Fruit fly (Drosophila melanogaster): ENCODE results near the gene CG7903.

DNA sequence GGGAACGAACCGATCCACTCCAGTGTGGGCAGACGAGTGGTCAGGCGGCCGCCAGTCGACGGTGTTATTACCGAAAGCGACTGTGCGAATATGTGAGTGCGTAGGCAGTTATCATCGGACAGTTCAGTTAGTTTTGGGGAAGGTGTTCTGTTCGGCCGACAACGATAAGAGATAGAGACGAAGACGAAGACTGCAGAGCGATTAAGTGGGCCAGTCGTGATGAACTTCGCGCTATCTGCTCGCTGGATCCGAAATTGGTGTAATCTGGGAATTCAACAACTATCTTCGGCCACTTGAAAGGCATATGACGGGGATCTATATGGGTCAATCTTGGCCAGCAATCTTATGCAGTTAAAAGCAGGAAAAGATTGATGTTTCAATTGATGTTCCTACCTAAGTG, 14.1 kb upstream of the CG7903 start, which contains the start of gene CG7912:
- TF ChIP-seq bab1 (GFP tag; optimal IDR thresholded peaks at IDR 0.05) (no peak), cic (GFP tag; optimal IDR thresholded peaks at IDR 0.05) (no peak), kay (GFP tag; ENCODE audit: borderline replicate concordance) (no peak), pad (GFP tag; optimal IDR thresholded peaks at IDR 0.05) (no peak), cnc (optimal IDR thresholded peaks at IDR 0.05) (no peak)
